Worm (Caenorhabditis elegans) whole organism, midembryonic: ENCODE results near the gene srh-125.
"Not testable (repeated sequence)": the region's sequence is repeated elsewhere in the genome, so short reads cannot be mapped to it uniquely, and the experiment has no call there.

ENCODE experiments used
- T22C8.4 ChIP-seq: fragments of 200-800 bp; sonication (Bioruptor generic); IDR thresholded peaks from 2 replicates; pipeline ENCODE4 v1.3.6; 2022; ENCODE audit warnings: missing genetic modification characterization, missing compliant biosample characterization
- cog-1 ChIP-seq: sonication (generic microtip); optimal IDR thresholded peaks from 2 replicates; lab custom pipeline; 2016; ENCODE audit warnings: missing genetic modification characterization, missing compliant biosample characterization
- flt-1 ChIP-seq: fragments of 200-800 bp; sonication (Bioruptor generic); IDR thresholded peaks from 2 replicates; pipeline ENCODE4 v1.3.6; 2022; ENCODE audit warnings: missing genetic modification characterization, missing compliant biosample characterization
- klf-2 ChIP-seq: fragments of 200-800 bp; sonication (Bioruptor generic); conservative IDR thresholded peaks from 2 replicates; pipeline ENCODE4 v1.3.6; 2022; ENCODE audit warnings: missing genetic modification reagents, missing genetic modification characterization, missing compliant biosample characterization
- med-1 ChIP-seq: sonication (generic microtip); optimal IDR thresholded peaks from 2 replicates; lab custom pipeline; 2017; ENCODE audit warnings: missing genetic modification characterization, mild to moderate bottlenecking, missing compliant biosample characterization, antibody characterized with exemption, missing genetic modification reagents; ENCODE audit not compliant: insufficient read depth
- ref-1 ChIP-seq: fragments of 200-800 bp; sonication (Bioruptor generic); conservative IDR thresholded peaks from 2 replicates; pipeline ENCODE4 v1.3.6; 2022; ENCODE audit warnings: missing genetic modification reagents, missing genetic modification characterization, missing compliant biosample characterization
- tab-1 ChIP-seq: fragments of 200-800 bp; sonication (Bioruptor generic); IDR thresholded peaks from 2 replicates; pipeline ENCODE4 v1.3.6; 2022; ENCODE audit warnings: missing genetic modification characterization, missing compliant biosample characterization
- ztf-23 ChIP-seq: fragments of 200-800 bp; sonication (Bioruptor generic); IDR thresholded peaks from 2 replicates; pipeline ENCODE4 v1.3.6; 2022; ENCODE audit warnings: missing genetic modification reagents, missing genetic modification characterization, missing compliant biosample characterization
- ztf-29 ChIP-seq: fragments of 200-800 bp; sonication (Bioruptor generic); IDR thresholded peaks from 2 replicates; pipeline ENCODE4 v1.3.6; 2022; ENCODE audit warnings: missing genetic modification reagents, missing genetic modification characterization, missing compliant biosample characterization

The srh-125 gene

DNA sequence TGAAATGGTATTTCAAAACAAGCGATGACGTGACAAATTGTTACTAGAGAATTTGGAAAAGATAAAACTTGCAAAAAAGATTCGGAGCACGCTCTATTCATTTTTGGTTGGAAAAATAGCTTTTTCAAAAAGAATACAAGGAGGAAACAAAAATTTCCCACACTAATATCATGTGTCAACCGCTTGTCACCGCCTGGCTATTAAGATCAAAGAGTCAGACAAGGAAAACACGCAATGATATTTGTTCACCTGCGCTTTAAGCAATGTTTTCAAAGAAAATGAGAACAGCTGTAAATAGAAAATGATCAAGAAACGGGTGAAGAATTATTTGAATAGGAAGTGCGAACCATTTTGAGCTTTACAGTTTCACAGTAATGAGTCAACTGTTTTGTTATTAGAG lies at the start of gene srh-125:
Gene srh-125 (minus strand): TSS at position 101 of the 400 bp plus-strand sequence.
- TF ChIP-seq T22C8.4 (GFP tag; lab: Robert Waterston, UW) (no peak), med-1 (no peak), klf-2 (GFP tag; lab: Robert Waterston, UW) (no peak), cog-1 (tag; lab: Kevin White, UChicago) (no peak), ref-1 (no peak), flt-1 (GFP tag; lab: Robert Waterston, UW) (no peak), ztf-23 (GFP tag; lab: Robert Waterston, UW) (no peak), tab-1 (no peak), ztf-29 (GFP tag; lab: Robert Waterston, UW) (no peak)

DNA sequence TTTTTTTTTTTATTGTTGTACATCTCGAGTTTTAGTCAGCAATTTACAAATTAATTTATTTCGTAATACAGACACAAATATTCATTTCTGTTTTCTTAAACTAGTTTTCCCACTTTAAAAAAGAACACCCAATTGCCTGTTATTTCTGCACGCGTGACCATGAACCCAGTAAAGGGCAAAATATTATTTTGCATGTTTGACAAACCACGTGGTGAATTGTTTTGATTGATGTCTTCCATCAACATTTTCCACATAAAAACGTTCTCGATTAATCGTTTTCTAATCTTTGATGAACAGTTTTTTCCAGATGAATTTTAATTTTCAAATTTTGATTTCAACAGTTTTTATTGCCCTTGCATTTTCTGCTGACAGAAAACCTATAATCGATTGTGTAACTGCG lies 49.0 kb upstream of the srh-125 start, which contains the start of gene C54F6.18:
Gene C54F6.18 (plus strand): TSS at position 301 of the 400 bp plus-strand sequence.
- TF ChIP-seq tab-1: no peak
- no peak for TF ChIP-seq ztf-29 (GFP tag; lab: Robert Waterston, UW)
- TF ChIP-seq med-1: no peak
- no peak for TF ChIP-seq T22C8.4 (GFP tag; lab: Robert Waterston, UW)
- TF ChIP-seq ztf-23 (GFP tag; lab: Robert Waterston, UW): no peak
- TF ChIP-seq cog-1 (tag; lab: Kevin White, UChicago): no peak
- no peak for TF ChIP-seq klf-2 (GFP tag; lab: Robert Waterston, UW)
- TF ChIP-seq flt-1 (GFP tag; lab: Robert Waterston, UW): no peak
- TF ChIP-seq ref-1: no peak

DNA sequence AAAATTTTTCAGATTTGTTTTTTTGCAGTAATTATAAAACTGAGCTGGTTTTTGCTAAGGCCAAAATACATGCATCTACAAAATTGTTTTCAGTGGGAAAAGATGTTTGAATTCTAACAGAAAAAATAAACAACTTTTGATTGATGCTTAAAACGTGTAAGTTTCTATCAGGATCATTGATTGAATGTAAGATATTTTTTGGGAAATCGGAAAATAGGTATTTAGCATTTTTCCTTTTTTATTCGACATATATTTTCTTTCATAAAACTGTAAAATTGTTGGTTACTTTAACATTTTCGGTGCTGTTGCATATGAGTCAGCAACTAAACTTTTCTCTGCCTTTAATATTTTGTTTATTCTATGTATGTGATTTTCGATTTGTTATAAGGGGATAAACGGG lies 47.8 kb upstream of the srh-125 start, which contains the start of gene C54F6.20:
Gene C54F6.20 (plus strand): TSS at position 301 of the 400 bp plus-strand sequence.
- TF ChIP-seq ref-1 (no peak), ztf-29 (GFP tag; lab: Robert Waterston, UW) (no peak), cog-1 (tag; lab: Kevin White, UChicago) (no peak), flt-1 (GFP tag; lab: Robert Waterston, UW) (no peak), T22C8.4 (GFP tag; lab: Robert Waterston, UW) (no peak), klf-2 (GFP tag; lab: Robert Waterston, UW) (no peak), ztf-23 (GFP tag; lab: Robert Waterston, UW) (no peak), tab-1 (no peak), med-1 (no peak)

DNA sequence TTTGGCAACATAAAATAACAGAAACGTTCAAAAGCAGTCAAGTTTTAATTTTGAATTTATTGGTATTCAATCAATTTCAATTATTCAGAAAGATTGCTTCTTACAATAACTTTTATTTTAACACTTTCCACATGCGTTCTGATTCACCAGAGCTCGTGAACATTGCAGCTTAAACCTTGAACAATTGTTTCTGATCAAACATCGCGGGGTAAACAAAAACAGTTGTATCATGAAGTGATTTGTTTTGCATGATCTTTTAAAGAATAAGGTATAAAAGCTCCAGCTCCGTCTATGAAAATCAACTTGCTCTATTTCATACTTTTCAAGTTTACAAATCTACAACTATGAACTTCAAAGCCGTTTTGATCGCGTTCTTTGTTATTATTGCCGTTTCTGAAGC lies 46.7 kb upstream of the srh-125 start, which contains the start of gene C54F6.6:
Gene C54F6.6 (plus strand): TSS at position 301 of the 400 bp plus-strand sequence.
- TF ChIP-seq klf-2 (GFP tag; lab: Robert Waterston, UW): no peak
- TF ChIP-seq ref-1: no peak

DNA sequence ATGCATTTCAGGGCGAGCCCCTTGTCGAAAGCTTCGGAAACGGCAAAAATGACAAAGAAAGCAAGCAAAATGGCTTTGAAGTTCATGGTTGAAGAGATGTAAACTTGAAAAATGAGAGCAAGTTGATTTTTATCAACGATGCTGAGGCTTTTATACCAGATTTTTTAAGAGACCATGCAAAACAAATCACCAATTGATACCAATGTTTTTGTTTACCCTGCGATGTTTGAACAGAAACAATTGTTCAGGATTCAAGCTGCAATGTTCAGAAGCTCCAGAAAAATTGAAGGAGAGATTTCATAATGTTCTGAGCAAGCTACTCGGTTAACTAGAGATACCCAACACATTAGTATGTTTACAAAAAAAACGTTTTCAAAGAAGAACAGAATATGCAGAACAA lies 45.6 kb upstream of the srh-125 start, which contains the start of gene C54F6.15:
Gene C54F6.15 (minus strand): TSS at position 101 of the 400 bp plus-strand sequence.
- TF ChIP-seq klf-2 (GFP tag; lab: Robert Waterston, UW) (no peak), ztf-29 (GFP tag; lab: Robert Waterston, UW) (no peak), ref-1 (no peak), T22C8.4 (GFP tag; lab: Robert Waterston, UW) (no peak), med-1 (no peak), flt-1 (GFP tag; lab: Robert Waterston, UW) (no peak), cog-1 (tag; lab: Kevin White, UChicago) (no peak), ztf-23 (GFP tag; lab: Robert Waterston, UW) (no peak), tab-1 (no peak)

DNA sequence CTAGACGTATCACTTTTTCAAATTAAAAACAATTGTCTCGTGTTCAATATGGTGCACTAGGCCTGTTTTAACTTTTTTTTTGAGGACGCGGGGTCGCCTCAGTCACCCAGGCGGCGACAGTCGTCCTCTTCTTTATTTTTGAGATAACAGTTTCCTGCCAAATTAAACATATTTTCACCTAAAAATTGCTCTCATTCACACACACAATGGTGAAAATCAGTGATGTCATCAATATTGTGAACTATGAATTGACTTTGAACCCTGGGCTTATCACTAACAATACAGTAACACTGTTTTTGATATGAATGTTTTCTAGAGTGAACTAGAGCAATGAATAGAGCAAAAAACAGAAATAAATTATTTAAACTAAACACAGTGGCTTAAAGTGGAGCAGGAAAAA lies 44.6 kb upstream of the srh-125 start:
- TF ChIP-seq ztf-29 (GFP tag; lab: Robert Waterston, UW) (no peak), cog-1 (tag; lab: Kevin White, UChicago) (no peak), flt-1 (GFP tag; lab: Robert Waterston, UW) (no peak), klf-2 (GFP tag; lab: Robert Waterston, UW) (no peak), med-1 (no peak), tab-1 (no peak), T22C8.4 (GFP tag; lab: Robert Waterston, UW) (no peak), ztf-23 (GFP tag; lab: Robert Waterston, UW) (no peak), ref-1 (no peak)

DNA sequence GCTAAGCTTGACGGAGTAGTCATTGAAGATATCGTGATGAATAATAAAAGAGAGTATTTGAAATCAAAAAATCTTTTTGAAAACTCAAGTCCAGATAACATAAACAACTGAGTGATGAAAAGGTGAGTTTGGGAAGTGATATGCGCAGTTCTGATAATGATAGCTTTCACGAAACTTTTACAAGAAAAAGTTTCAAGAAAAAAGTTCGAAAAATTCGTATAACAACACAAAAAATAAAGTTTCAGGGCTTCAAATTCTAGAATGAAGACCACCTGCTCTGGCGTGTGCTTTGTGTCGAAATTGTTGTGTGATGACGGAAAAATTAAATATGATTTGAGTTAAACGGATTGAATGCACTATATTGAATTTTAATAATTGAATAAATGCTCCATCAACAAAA lies 43.4 kb upstream of the srh-125 start, which contains the start of gene srb-19:
Gene srb-19 (minus strand): TSS at position 101 of the 400 bp plus-strand sequence.
- TF ChIP-seq cog-1 (tag; lab: Kevin White, UChicago) (no peak), ref-1 (no peak), flt-1 (GFP tag; lab: Robert Waterston, UW) (no peak)

DNA sequence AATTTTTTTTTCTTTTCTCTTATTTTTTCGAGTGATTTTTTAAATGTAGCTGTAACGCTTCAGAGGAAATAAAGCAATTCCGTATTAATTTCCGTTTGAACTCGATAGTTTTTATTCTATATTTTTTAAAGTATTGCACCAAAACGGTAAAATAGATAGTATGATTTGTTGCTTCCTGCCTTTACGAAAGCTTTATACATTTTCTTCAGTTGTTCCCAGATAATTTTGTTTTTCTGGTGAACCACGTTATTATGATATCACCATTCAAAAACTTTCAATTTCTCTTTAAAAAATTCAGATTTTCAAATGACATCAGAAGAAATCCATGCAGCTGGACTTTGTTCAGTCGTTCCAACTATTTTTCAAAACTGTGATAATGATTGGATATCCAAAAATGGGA lies 38.3 kb upstream of the srh-125 start, which contains the start of gene srb-18:
Gene srb-18 (plus strand): TSS at position 301 of the 400 bp plus-strand sequence.
- TF ChIP-seq ztf-23 (GFP tag; lab: Robert Waterston, UW) (no peak), tab-1 (no peak), T22C8.4 (GFP tag; lab: Robert Waterston, UW) (no peak), ref-1 (no peak), flt-1 (GFP tag; lab: Robert Waterston, UW) (no peak), med-1 (no peak), ztf-29 (GFP tag; lab: Robert Waterston, UW) (no peak)

DNA sequence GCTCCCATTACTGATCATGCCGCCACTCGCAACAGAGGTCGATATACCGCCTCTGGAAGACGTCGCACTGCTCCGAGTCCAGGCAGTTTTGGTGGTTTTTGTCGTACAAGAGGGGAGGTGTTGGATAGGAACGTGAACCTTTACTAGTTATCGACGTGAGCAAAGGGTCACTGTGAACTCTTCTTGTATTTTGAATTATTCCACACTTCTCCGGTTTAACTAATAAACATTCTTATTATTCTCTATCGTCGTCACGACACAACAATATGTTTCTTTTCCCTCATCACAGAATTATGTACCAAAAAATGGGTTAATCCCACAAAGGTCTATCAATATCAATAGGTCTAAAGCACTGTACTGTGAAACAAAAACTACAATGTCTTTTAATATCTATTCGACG lies 34.8 kb upstream of the srh-125 start, which contains the start of gene nhr-171:
Gene nhr-171 (plus strand): TSS at position 301 of the 400 bp plus-strand sequence.
- TF ChIP-seq ztf-29 (GFP tag; lab: Robert Waterston, UW); klf-2 (GFP tag; lab: Robert Waterston, UW); cog-1 (tag; lab: Kevin White, UChicago): not testable (repeated sequence)

DNA sequence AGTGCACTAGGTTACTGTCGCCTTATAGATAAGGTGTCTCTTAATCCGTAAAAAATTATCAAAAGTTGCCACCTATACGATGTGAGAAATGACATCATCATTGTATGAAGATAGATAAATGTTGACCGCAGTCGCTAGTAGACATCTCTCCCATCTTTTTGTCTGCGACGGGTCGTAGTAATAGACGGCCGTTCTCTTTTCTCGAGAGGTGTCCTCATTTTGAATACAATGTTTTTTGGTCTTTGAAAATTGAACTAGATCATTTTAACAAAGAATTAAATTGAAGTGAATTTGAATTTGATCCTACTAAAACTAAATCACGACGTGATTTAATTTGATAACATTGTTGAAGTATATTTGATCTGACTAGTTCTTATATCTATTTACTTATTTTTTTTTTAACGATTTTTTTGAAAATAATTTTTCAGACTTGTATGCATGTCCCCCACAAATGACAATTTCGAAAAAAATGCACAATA lies 31.9 kb upstream of the srh-125 start, which contains the start of the genes str-31 and nhr-172:
Gene str-31 (minus strand): TSS at position 101 of the 479 bp plus-strand sequence.
Gene nhr-172 (plus strand): TSS at position 429 of the 479 bp plus-strand sequence.
- TF ChIP-seq cog-1 (tag; lab: Kevin White, UChicago) (no peak), med-1 (no peak), T22C8.4 (GFP tag; lab: Robert Waterston, UW) (no peak), klf-2 (GFP tag; lab: Robert Waterston, UW) (no peak), ztf-23 (GFP tag; lab: Robert Waterston, UW) (no peak), ztf-29 (GFP tag; lab: Robert Waterston, UW) (no peak), ref-1 (no peak), tab-1 (no peak), flt-1 (GFP tag; lab: Robert Waterston, UW) (no peak)
